Worm (Caenorhabditis elegans): ENCODE measurements around the gene F19B10.2.

Gene F19B10.2

ce11 chrII:3675176-3675575 lies at the start of gene F19B10.2:
Gene F19B10.2 (plus strand): TSS chrII:3675476.
- no peak for TF ChIP-seq unc-62 (GFP tag; optimal IDR thresholded peaks at IDR 0.05)

- TF ChIP-seq unc-62 (GFP tag; optimal IDR thresholded peaks at IDR 0.05), result no peak
These were observed 48.4 kb upstream of the F19B10.2 start, which contains the start of gene M151.3 for ce11 chrII:3626872-3627271. Gene M151.3 (plus strand): TSS chrII:3627172.

ce11 chrII:3630810-3631209 lies 44.5 kb upstream of the F19B10.2 start, which contains the start of gene M151.2:
Gene M151.2 (plus strand): TSS chrII:3631110.
- TF ChIP-seq unc-62 (GFP tag; optimal IDR thresholded peaks at IDR 0.05), result no peak

ce11 chrII:3634765-3635164 lies 40.5 kb upstream of the F19B10.2 start:
- TF ChIP-seq unc-62 (GFP tag; optimal IDR thresholded peaks at IDR 0.05), result no peak

DNA sequence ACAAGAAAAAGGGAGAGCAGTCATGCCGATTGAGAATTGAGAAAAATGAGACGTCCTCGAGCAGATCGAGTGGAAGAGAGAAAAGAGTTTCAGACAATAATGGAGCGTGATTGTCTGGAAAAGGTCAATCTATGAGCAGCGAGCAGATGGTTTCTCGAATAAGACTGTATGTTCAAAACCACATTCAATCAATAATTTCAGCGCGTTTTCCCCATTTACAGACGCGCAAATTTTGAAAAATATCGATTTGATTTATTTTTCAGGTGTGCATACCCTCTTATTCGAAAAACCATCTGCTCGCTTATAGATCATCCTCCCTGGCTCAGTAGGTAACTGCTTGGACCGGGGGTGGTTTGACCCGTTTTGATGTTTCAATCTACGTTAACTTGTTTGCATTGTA lies 36.0 kb upstream of the F19B10.2 start, which contains the start of gene fbxb-31:
fbxb-31 (minus strand) TSS at position 101 of the 400 bp plus-strand sequence.
- TF ChIP-seq unc-62 (GFP tag; optimal IDR thresholded peaks at IDR 0.05), result no peak

DNA sequence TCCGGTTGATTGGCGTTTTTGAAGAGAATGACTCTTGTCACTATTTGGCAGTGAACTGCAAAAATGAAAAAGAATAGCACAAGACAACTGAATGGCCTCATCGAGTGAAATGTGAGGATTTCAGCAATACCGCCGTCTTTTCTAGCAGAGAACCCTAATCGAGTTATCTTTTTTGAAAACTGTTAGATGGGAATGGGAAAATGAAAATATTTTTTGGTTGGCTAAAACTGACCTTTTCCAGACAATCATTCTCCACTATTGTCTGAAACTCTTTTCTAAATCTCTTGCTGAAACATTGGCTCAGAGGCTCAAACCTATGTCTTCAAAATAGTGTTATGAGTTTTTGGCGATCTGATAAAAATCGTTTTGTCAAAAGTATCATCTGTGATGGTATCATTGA lies 35.1 kb upstream of the F19B10.2 start, which contains the start of gene M151.10:
M151.10 (minus strand) TSS at position 101 of the 400 bp plus-strand sequence.
- TF ChIP-seq unc-62 (GFP tag; optimal IDR thresholded peaks at IDR 0.05), result no peak

ce11 chrII:3641197-3641596 lies 34.1 kb upstream of the F19B10.2 start, which contains the start of gene M151.1:
Gene M151.1 (plus strand): TSS chrII:3641497.
- no peak for TF ChIP-seq unc-62 (GFP tag; optimal IDR thresholded peaks at IDR 0.05)

ce11 chrII:3647111-3647510 lies 28.2 kb upstream of the F19B10.2 start, which contains the start of gene fbxb-33:
Gene fbxb-33 (plus strand): TSS chrII:3647411.
- TF ChIP-seq unc-62 (GFP tag; optimal IDR thresholded peaks at IDR 0.05), result no peak

ce11 chrII:3655378-3655777 lies 19.9 kb upstream of the F19B10.2 start, which contains the start of gene F19B10.5:
Gene F19B10.5 (plus strand): TSS chrII:3655678.
- no peak for TF ChIP-seq unc-62 (GFP tag; optimal IDR thresholded peaks at IDR 0.05)

DNA sequence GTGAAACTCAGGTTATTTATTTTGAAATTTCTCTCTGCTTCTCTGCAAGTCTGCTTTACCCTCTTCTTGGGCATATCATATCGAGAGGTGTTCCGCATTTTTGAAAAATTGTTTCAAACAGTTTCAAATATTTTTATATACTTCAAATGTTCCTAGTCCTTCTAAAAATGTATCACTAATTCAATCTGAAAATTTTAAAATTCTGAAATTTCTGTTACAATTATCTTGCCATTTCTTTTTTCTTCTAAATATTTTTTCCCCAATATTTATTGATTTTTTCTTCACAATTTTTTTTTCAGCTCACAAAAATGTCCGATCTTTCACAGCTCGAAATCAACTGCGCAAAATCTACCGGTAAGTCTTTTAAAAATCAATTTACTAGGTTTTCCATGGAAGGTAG lies 15.5 kb upstream of the F19B10.2 start, which contains the start of gene F19B10.4:
F19B10.4 (plus strand) TSS at position 301 of the 400 bp plus-strand sequence.
- no peak for TF ChIP-seq unc-62 (GFP tag; optimal IDR thresholded peaks at IDR 0.05)

ce11 chrII:3661932-3662331 lies 13.3 kb upstream of the F19B10.2 start, which contains the start of gene F19B10.13:
Gene F19B10.13 (plus strand): TSS chrII:3662274.
- no peak for TF ChIP-seq unc-62 (GFP tag; optimal IDR thresholded peaks at IDR 0.05)

DNA sequence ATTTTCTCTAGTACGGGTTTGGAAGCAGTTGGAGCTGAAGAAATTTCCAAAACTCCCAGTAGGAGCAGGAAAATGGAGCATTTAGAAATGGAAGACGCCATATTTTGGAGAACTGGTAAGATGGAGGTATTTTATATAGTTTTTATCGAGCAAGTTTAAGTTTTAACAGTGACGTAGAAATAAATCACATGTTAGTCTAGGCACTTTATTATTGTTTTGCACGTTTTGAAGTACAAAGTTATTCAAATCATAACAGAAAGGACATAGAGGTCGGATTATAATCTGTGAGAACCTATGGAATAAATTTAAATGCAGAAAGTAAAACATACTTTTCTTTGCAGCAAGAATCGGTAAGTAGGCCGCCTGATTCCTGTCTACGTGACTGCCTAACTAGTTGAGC lies 11.5 kb upstream of the F19B10.2 start, which contains the start of gene F19B10.6:
F19B10.6 (minus strand) TSS at position 101 of the 400 bp plus-strand sequence.
- no peak for TF ChIP-seq unc-62 (GFP tag; optimal IDR thresholded peaks at IDR 0.05)

DNA sequence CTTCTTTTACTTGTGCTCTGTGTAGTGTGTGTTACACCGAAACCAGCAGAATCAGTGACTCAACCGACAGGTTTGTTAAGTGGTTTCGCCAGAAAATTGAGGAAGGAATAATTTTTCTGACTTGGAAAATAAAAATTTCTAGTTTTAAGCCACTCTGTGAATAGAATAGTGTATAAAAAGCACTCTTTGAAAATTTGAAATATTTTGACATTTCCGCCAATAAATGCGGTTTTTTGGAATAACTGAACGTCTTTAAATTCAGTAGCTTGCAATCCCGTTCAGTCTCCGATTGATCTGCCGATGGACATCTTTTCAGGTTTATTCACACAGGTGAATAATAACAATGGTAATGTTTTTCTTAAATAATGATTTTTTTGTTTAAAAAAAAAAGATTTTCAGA lies 10.8 kb upstream of the F19B10.2 start, which contains the start of gene F19B10.3:
F19B10.3 (plus strand) TSS at position 301 of the 400 bp plus-strand sequence.
- TF ChIP-seq unc-62 (GFP tag; optimal IDR thresholded peaks at IDR 0.05), result no peak

- TF ChIP-seq unc-62 (GFP tag; optimal IDR thresholded peaks at IDR 0.05), result no peak
These were observed 10.1 kb upstream of the F19B10.2 start for ce11 chrII:3665181-3665580.

DNA sequence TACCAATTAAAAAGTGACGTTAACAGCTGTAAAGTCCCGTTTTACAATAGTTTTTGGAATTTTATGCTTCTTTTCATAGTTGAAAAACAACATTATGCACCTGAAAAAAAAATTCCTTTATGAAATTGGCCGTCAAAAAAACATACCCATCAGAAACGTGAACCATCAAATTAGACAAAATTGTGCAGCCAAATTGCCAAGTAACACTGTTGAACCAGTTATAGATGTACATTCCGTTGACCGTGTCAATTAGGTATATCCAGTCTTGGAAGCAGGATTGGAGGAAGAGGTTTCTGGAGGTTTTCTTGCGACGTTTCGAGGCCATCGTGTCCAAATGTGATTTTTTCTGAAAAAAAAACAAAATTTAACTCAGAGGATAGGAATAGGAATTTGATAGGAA lies 6.0 kb upstream of the F19B10.2 start, which contains the start of gene srx-97:
srx-97 (minus strand) TSS at position 101 of the 400 bp plus-strand sequence.
- TF ChIP-seq unc-62 (GFP tag; optimal IDR thresholded peaks at IDR 0.05), result no peak

DNA sequence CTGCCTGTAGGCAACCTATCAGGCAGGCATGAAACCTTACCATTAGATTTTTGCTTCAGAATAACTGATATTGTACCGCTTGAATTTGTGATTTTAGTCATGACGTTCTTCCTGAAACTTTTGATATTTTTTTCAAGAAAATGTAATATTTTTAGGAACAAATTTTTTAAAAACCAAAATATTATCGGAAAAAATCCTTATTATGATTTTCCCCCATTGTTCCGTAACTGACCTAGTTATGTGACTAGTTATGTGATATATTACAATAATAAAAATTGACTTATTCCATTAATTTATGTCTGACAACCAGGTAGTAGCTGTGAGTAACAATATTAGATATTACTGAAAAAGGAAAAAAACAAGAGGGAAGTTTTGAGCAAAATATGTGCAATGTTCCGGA lies 4.3 kb upstream of the F19B10.2 start, which contains the start of gene srx-98:
srx-98 (minus strand) TSS at position 101 of the 400 bp plus-strand sequence.
- no peak for TF ChIP-seq unc-62 (GFP tag; optimal IDR thresholded peaks at IDR 0.05)

DNA sequence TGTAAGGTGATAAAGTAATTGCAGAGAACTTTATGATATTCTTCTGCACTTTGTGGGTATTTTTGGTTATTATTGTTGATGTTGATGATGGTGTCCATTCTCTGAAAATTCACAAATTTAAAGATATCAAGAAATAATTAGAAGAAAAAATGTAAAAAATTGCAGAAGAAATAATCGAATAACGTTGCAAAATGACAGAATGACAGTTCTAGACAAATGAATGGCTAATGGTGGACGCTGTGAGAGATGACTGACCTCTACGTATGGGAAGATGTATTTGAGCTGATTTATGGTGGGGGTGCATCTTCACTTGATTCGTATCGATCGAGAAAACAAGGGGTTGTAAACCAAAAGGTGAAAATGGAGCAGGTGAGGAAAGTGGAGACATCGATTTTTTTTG lies 1.8 kb upstream of the F19B10.2 start, which contains the start of gene sea-1:
sea-1 (minus strand) TSS at position 101 of the 400 bp plus-strand sequence.
- TF ChIP-seq unc-62 (GFP tag; optimal IDR thresholded peaks at IDR 0.05), result no peak

Data from whole organism, dauer.